Fruit fly (Drosophila melanogaster) whole organism, embryonic: ENCODE data around the gene CG43693.

Experiments used
- Antp ChIP-seq: fragments of 200-800 bp; sonication (Bioruptor generic); optimal IDR thresholded peaks from 3 replicates; lab custom pipeline; 2016; ENCODE audit warnings: missing biosample characterization, missing genetic modification characterization
- B-H1 ChIP-seq: fragments of 200-800 bp; sonication (Bioruptor generic); IDR thresholded peaks from 3 replicates; pipeline ENCODE4 v1.3.6; 2022; ENCODE audit warnings: missing biosample characterization, missing genetic modification characterization
- C15 ChIP-seq: fragments of 200-800 bp; sonication (Bioruptor generic); IDR thresholded peaks from 3 replicates; pipeline ENCODE4 v1.3.6; 2022; ENCODE audit warnings: missing biosample characterization, missing genetic modification characterization
- CG10209 ChIP-seq: fragments of 200-800 bp; sonication (Bioruptor generic); optimal IDR thresholded peaks from 3 replicates; lab custom pipeline; 2017; ENCODE audit warnings: missing biosample characterization, mild to moderate bottlenecking, missing genetic modification characterization, missing genetic modification reagents
- CG11504 ChIP-seq: fragments of 200-800 bp; sonication (Bioruptor generic); optimal IDR thresholded peaks from 3 replicates; lab custom pipeline; 2019; ENCODE audit warnings: missing biosample characterization, mild to moderate bottlenecking, missing genetic modification characterization, moderate library complexity
- CG12744 ChIP-seq: fragments of 200-800 bp; sonication (Bioruptor generic); optimal IDR thresholded peaks from 2 replicates; lab custom pipeline; 2016; ENCODE audit warnings: missing biosample characterization, missing genetic modification characterization
- CG13123 ChIP-seq: fragments of 200-800 bp; sonication (Bioruptor generic); optimal IDR thresholded peaks from 2 replicates; lab custom pipeline; 2016; ENCODE audit warnings: missing biosample characterization, missing genetic modification characterization
- CG14860 ChIP-seq: fragments of 200-800 bp; sonication (Bioruptor generic); IDR thresholded peaks from 3 replicates; pipeline ENCODE4 v1.3.6; 2022; ENCODE audit warnings: missing biosample characterization, missing genetic modification characterization; ENCODE audit not compliant: partially characterized antibody
- CG15514 ChIP-seq: fragments of 200-800 bp; sonication (Bioruptor generic); optimal IDR thresholded peaks from 3 replicates; lab custom pipeline; 2017; ENCODE audit warnings: missing biosample characterization, missing genetic modification characterization, mild to moderate bottlenecking, moderate library complexity, missing genetic modification reagents
- CG17912 ChIP-seq: fragments of 200-800 bp; sonication (Bioruptor generic); optimal IDR thresholded peaks from 2 replicates; lab custom pipeline; 2018; ENCODE audit warnings: missing biosample characterization, mild to moderate bottlenecking, missing genetic modification characterization
- CG2120 ChIP-seq: fragments of 200-800 bp; sonication (Bioruptor generic); optimal IDR thresholded peaks from 3 replicates; lab custom pipeline; 2016; ENCODE audit warnings: missing biosample characterization, missing genetic modification characterization
- CG2889 ChIP-seq: fragments of 200-800 bp; sonication (Bioruptor generic); IDR thresholded peaks from 3 replicates; pipeline ENCODE4 v1.3.6; 2022; ENCODE audit warnings: missing biosample characterization, missing genetic modification characterization
- CG31388 ChIP-seq: fragments of 200-800 bp; sonication (Bioruptor generic); optimal IDR thresholded peaks from 2 replicates; lab custom pipeline; 2016; ENCODE audit warnings: missing biosample characterization, missing genetic modification characterization
- CG32532 ChIP-seq: fragments of 200-800 bp; sonication (Bioruptor generic); IDR thresholded peaks from 2 replicates; pipeline ENCODE4 v1.3.6; 2022; ENCODE audit warnings: missing biosample characterization, missing genetic modification characterization
- CG4282 ChIP-seq: fragments of 200-800 bp; sonication (Bioruptor generic); optimal IDR thresholded peaks from 2 replicates; lab custom pipeline; 2016; ENCODE audit warnings: missing biosample characterization, missing genetic modification characterization
- CG6654 ChIP-seq: fragments of 200-800 bp; sonication (Bioruptor generic); optimal IDR thresholded peaks from 2 replicates; lab custom pipeline; 2017; ENCODE audit warnings: missing biosample characterization, mild to moderate bottlenecking, missing genetic modification characterization
- CG7372 ChIP-seq: fragments of 200-800 bp; sonication (Bioruptor generic); IDR thresholded peaks from 2 replicates; pipeline ENCODE4 v1.3.6; 2022; ENCODE audit warnings: missing biosample characterization, missing genetic modification characterization
- CG7745 ChIP-seq: fragments of 200-800 bp; sonication (Bioruptor generic); optimal IDR thresholded peaks from 2 replicates; lab custom pipeline; 2018; ENCODE audit warnings: missing biosample characterization, mild to moderate bottlenecking, missing genetic modification characterization, moderate library complexity
- CG7786 ChIP-seq: fragments of 200-800 bp; sonication (Bioruptor generic); optimal IDR thresholded peaks from 2 replicates; lab custom pipeline; 2016; ENCODE audit warnings: missing biosample characterization, missing genetic modification characterization
- CG8944 ChIP-seq: fragments of 200-800 bp; sonication (Bioruptor generic); optimal IDR thresholded peaks from 3 replicates; lab custom pipeline; 2016; ENCODE audit warnings: missing biosample characterization, missing genetic modification characterization
- Deaf1 ChIP-seq: fragments of 200-800 bp; optimal IDR thresholded peaks from 3 replicates; lab custom pipeline; 2019; ENCODE audit warnings: missing biosample characterization, mild to moderate bottlenecking, missing genetic modification characterization, moderate library complexity
- Dll ChIP-seq: fragments of 200-800 bp; sonication (Bioruptor generic); IDR thresholded peaks from 4 replicates; pipeline ENCODE4 v1.3.6; 2022; ENCODE audit warnings: missing biosample characterization, missing genetic modification characterization; ENCODE audit not compliant: partially characterized antibody
- Doc2 ChIP-seq: fragments of 200-800 bp; sonication (Bioruptor generic); IDR thresholded peaks from 2 replicates; pipeline ENCODE4 v1.3.6; 2022; ENCODE audit warnings: missing biosample characterization, missing genetic modification characterization
- H2.0 ChIP-seq: fragments of 200-800 bp; sonication (Bioruptor generic); IDR thresholded peaks from 2 replicates; pipeline ENCODE4 v1.3.6; 2022; ENCODE audit warnings: missing biosample characterization, missing genetic modification characterization
- HHEX ChIP-seq: fragments of 200-800 bp; sonication (Bioruptor generic); optimal IDR thresholded peaks from 3 replicates; lab custom pipeline; 2017; ENCODE audit warnings: missing biosample characterization, mild to moderate bottlenecking, missing genetic modification characterization, missing genetic modification reagents
- HLH3B ChIP-seq: fragments of 200-800 bp; sonication (Bioruptor generic); IDR thresholded peaks from 2 replicates; pipeline ENCODE4 v1.3.6; 2022; ENCODE audit warnings: missing biosample characterization, missing genetic modification characterization
- Hr51 ChIP-seq, 2 experiments: fragments of 200-800 bp; sonication (Bioruptor generic); optimal IDR thresholded peaks; 2 replicates in 1 of 2; 3 replicates in 1 of 2; lab custom pipeline; 2016 to 2018; ENCODE audit warnings: missing biosample characterization in 2 of 2, missing genetic modification characterization in 2 of 2, mild to moderate bottlenecking in 1 of 2, moderate library complexity in 1 of 2
- Hr78 ChIP-seq, 2 experiments: fragments of 200-800 bp in 1 of 2; fragments of >200 bp in 1 of 2; sonication (Bioruptor generic) in 1 of 2; optimal IDR thresholded peaks; 2 replicates each; lab custom pipeline; 2017 to 2019; ENCODE audit warnings: missing biosample characterization in 2 of 2, missing genetic modification characterization in 2 of 2, mild to moderate bottlenecking in 1 of 2, moderate library complexity in 1 of 2
- MESR4 ChIP-seq: fragments of 200-800 bp; sonication (Bioruptor generic); optimal IDR thresholded peaks from 2 replicates; lab custom pipeline; 2018; ENCODE audit warnings: missing biosample characterization, mild to moderate bottlenecking, missing genetic modification characterization, moderate library complexity
- MTF-1 ChIP-seq: fragments of 200-800 bp; sonication (Bioruptor generic); optimal IDR thresholded peaks from 2 replicates; lab custom pipeline; 2018; ENCODE audit warnings: missing biosample characterization, mild to moderate bottlenecking, missing genetic modification characterization, borderline replicate concordance
- Mes4 ChIP-seq: fragments of 200-800 bp; sonication (Bioruptor generic); optimal IDR thresholded peaks from 2 replicates; lab custom pipeline; 2016; ENCODE audit warnings: missing biosample characterization, missing genetic modification characterization
- Nf-YC ChIP-seq: fragments of 200-800 bp; optimal IDR thresholded peaks from 3 replicates; lab custom pipeline; 2019; ENCODE audit warnings: missing biosample characterization, mild to moderate bottlenecking, missing genetic modification characterization, moderate library complexity
- Scr ChIP-seq: fragments of 200-800 bp; sonication (Bioruptor generic); IDR thresholded peaks from 2 replicates; pipeline ENCODE4 v1.3.6; 2022; ENCODE audit warnings: missing biosample characterization, missing genetic modification characterization; ENCODE audit not compliant: partially characterized antibody
- Sry-β ChIP-seq: fragments of 200-800 bp; sonication (Bioruptor generic); optimal IDR thresholded peaks from 2 replicates; lab custom pipeline; 2018; ENCODE audit warnings: missing biosample characterization, mild to moderate bottlenecking, missing genetic modification characterization, moderate library complexity
- TFAM ChIP-seq: fragments of 200-800 bp; sonication (Bioruptor generic); optimal IDR thresholded peaks from 2 replicates; lab custom pipeline; 2017; ENCODE audit warnings: missing biosample characterization, missing genetic modification characterization, inconsistent platforms
- Taf1 ChIP-seq: fragments of 200-800 bp; sonication (Bioruptor generic); IDR thresholded peaks from 2 replicates; pipeline ENCODE4 v1.3.6; 2022; ENCODE audit warnings: missing biosample characterization, missing genetic modification characterization
- Xbp1 ChIP-seq: fragments of 200-800 bp; sonication (Bioruptor generic); optimal IDR thresholded peaks from 3 replicates; lab custom pipeline; 2016; ENCODE audit warnings: missing biosample characterization, mild to moderate bottlenecking, missing genetic modification characterization
- amos ChIP-seq: fragments of 200-800 bp; sonication (Bioruptor generic); IDR thresholded peaks from 2 replicates; pipeline ENCODE4 v1.3.6; 2022; ENCODE audit warnings: missing biosample characterization, missing genetic modification characterization; ENCODE audit not compliant: partially characterized antibody
- bab2 ChIP-seq: fragments of 200-800 bp; sonication (Bioruptor generic); optimal IDR thresholded peaks from 2 replicates; lab custom pipeline; 2016; ENCODE audit warnings: missing biosample characterization, missing genetic modification characterization
- br ChIP-seq: fragments of >200 bp; optimal IDR thresholded peaks from 2 replicates; lab custom pipeline; 2017
- chn ChIP-seq: fragments of 200-800 bp; sonication (Bioruptor generic); optimal IDR thresholded peaks from 2 replicates; lab custom pipeline; 2016; ENCODE audit warnings: missing biosample characterization, missing genetic modification characterization
- esg ChIP-seq: fragments of 200-800 bp; sonication (Bioruptor generic); conservative IDR thresholded peaks from 2 replicates; pipeline ENCODE4 v1.3.6; 2022; ENCODE audit warnings: missing biosample characterization, missing genetic modification characterization
- fd3F ChIP-seq: fragments of 200-800 bp; sonication (Bioruptor generic); optimal IDR thresholded peaks from 2 replicates; lab custom pipeline; 2018; ENCODE audit warnings: missing biosample characterization, mild to moderate bottlenecking, missing genetic modification characterization, moderate library complexity
- ham ChIP-seq: fragments of 200-800 bp; sonication (Bioruptor generic); IDR thresholded peaks from 2 replicates; pipeline ENCODE4 v1.3.6; 2022; ENCODE audit warnings: missing biosample characterization, missing genetic modification characterization
- lov ChIP-seq, 2 experiments: fragments of 200-800 bp in 1 of 2; fragments of >200 bp in 1 of 2; sonication (Bioruptor generic) in 1 of 2; IDR thresholded peaks in 1 of 2; optimal IDR thresholded peaks in 1 of 2; 2 replicates in 1 of 2; 3 replicates in 1 of 2; pipeline versions ENCODE4 v1.3.6 to Lab custom; 2017 to 2022; ENCODE audit warnings: missing biosample characterization in 1 of 2, missing genetic modification characterization in 1 of 2
- sim ChIP-seq: fragments of 200-800 bp; sonication (Bioruptor generic); IDR thresholded peaks from 2 replicates; pipeline ENCODE4 v1.3.6; 2022; ENCODE audit warnings: missing biosample characterization, missing genetic modification characterization
- sob ChIP-seq: fragments of 200-800 bp; sonication (Bioruptor generic); IDR thresholded peaks from 2 replicates; pipeline ENCODE4 v1.3.6; 2022; ENCODE audit warnings: missing biosample characterization, missing genetic modification characterization
- tna ChIP-seq: fragments of 200-800 bp; sonication (Bioruptor generic); IDR thresholded peaks from 2 replicates; pipeline ENCODE4 v1.3.6; 2022; ENCODE audit warnings: missing biosample characterization, missing genetic modification characterization; ENCODE audit not compliant: partially characterized antibody
- trem ChIP-seq: fragments of 200-800 bp; optimal IDR thresholded peaks from 3 replicates; lab custom pipeline; 2019; ENCODE audit warnings: missing biosample characterization, mild to moderate bottlenecking, missing genetic modification characterization, moderate library complexity

The CG43693 gene

dm6 chr3L:11084557-11085231 is 33.5 kb upstream of the CG43693 start (continued):
- peak; percentile 91 for TF ChIP-seq CG7745 (tag; lab: Kevin White, UChicago)
- no peak for TF ChIP-seq Deaf1 (tag; lab: Kevin White, UChicago)
- peak; percentile 97 for TF ChIP-seq CG11504
- TF ChIP-seq bab2 (GFP tag; lab: Kevin White, UChicago), result peak; percentile 96
- TF ChIP-seq CG7786 (GFP tag; lab: Kevin White, UChicago), result peak; percentile 94
- peak; percentile 81 for TF ChIP-seq C15 (GFP tag; lab: Robert Waterston, UW)
- TF ChIP-seq fd3F, result peak; percentile 89
- TF ChIP-seq MESR4 (GFP tag; lab: Kevin White, UChicago), result peak; percentile 56
- peak; percentile 96 for TF ChIP-seq CG10209 (GFP tag; lab: Kevin White, UChicago)
- peak; percentile 78 for TF ChIP-seq CG6654
- TF ChIP-seq CG2120 (GFP tag; lab: Kevin White, UChicago), result peak; percentile 89
- peak; percentile 75 for TF ChIP-seq Taf1 (GFP tag; lab: Robert Waterston, UW)
- TF ChIP-seq HHEX (GFP tag; lab: Kevin White, UChicago), result peak; percentile 94
- no peak for TF ChIP-seq lov (optimal IDR thresholded peaks at IDR 0.05; lab: Kevin White, UChicago)
- peak; percentile 97 for TF ChIP-seq lov (GFP tag; IDR thresholded peaks at IDR 0.05; lab: Robert Waterston, UW)
- no peak for TF ChIP-seq Dll (GFP tag; lab: Robert Waterston, UW)
- peak; percentile 92 for TF ChIP-seq Antp (GFP tag; lab: Kevin White, UChicago)
- peak; percentile 78 for TF ChIP-seq CG17912
- TF ChIP-seq H2.0, result peak; percentile 97
- no peak for TF ChIP-seq CG14860
- peak; percentile 86 for TF ChIP-seq MTF-1 (GFP tag; lab: Kevin White, UChicago)
- TF ChIP-seq chn (GFP tag; lab: Kevin White, UChicago), result peak; percentile 97
- TF ChIP-seq tna, result no peak
- TF ChIP-seq CG12744 (GFP tag; lab: Kevin White, UChicago), result peak; percentile 96
- TF ChIP-seq CG15514 (GFP tag; lab: Kevin White, UChicago), result peak; percentile 83
- no peak for TF ChIP-seq Scr (GFP tag; lab: Robert Waterston, UW)
- TF ChIP-seq TFAM (GFP tag; lab: Kevin White, UChicago), result peak; percentile 71
- peak; percentile 95 for TF ChIP-seq B-H1 (GFP tag; lab: Robert Waterston, UW)
- peak; percentile 90 for TF ChIP-seq CG4282 (GFP tag; lab: Kevin White, UChicago)
- TF ChIP-seq trem (tag; lab: Kevin White, UChicago), result peak; percentile 94
- TF ChIP-seq CG13123 (GFP tag; lab: Kevin White, UChicago), result peak; percentile 92
- peak; percentile 93 to 97 for TF ChIP-seq Hr51 (GFP tag; optimal IDR thresholded peaks at IDR 0.05; lab: Kevin White, UChicago)
- TF ChIP-seq CG32532 (GFP tag; lab: Robert Waterston, UW), result peak; percentile 93
- peak; percentile 91 for TF ChIP-seq CG7372 (GFP tag; lab: Robert Waterston, UW)
- TF ChIP-seq HLH3B (GFP tag; lab: Robert Waterston, UW), result peak; percentile 98
- no peak for TF ChIP-seq ham (GFP tag; lab: Robert Waterston, UW)
- peak; percentile 95 for TF ChIP-seq sob (GFP tag; lab: Robert Waterston, UW)
- TF ChIP-seq CG8944, result peak; percentile 94
- TF ChIP-seq sim, result peak; percentile 96
- peak in 1 of 2 experiments; percentile 91 for TF ChIP-seq Hr78 (GFP tag; optimal IDR thresholded peaks at IDR 0.05; lab: Kevin White, UChicago)
- TF ChIP-seq Mes4 (GFP tag; lab: Kevin White, UChicago), result peak; percentile 98
- no peak for TF ChIP-seq amos
- TF ChIP-seq Sry-β, result peak; percentile 68
- TF ChIP-seq CG2889, result peak; percentile 88
- peak; percentile 80 for TF ChIP-seq Doc2 (GFP tag; lab: Robert Waterston, UW)
- TF ChIP-seq CG31388 (GFP tag; lab: Kevin White, UChicago), result peak; percentile 93
- peak; percentile 93 for TF ChIP-seq esg (GFP tag; lab: Robert Waterston, UW)
- TF ChIP-seq br (lab: Kevin White, UChicago), result no peak
- no peak for TF ChIP-seq Nf-YC (tag; lab: Kevin White, UChicago)
- TF ChIP-seq Xbp1 (GFP tag; lab: Kevin White, UChicago), result peak; percentile 97
